Worm (Caenorhabditis elegans) whole organism, early embryonic: ENCODE data around the gene Y53G8AM.8.

Experiments
- B0310.2 ChIP-seq: sonication (generic microtip); optimal IDR thresholded peaks from 2 replicates; lab custom pipeline; 2016; ENCODE audit warnings: mild to moderate bottlenecking, missing genetic modification characterization, missing compliant biosample characterization
- F13C5.2 ChIP-seq: sonication (generic microtip); optimal IDR thresholded peaks from 2 replicates; lab custom pipeline; 2017; ENCODE audit warnings: mild to moderate bottlenecking, missing genetic modification characterization, inconsistent platforms, missing compliant biosample characterization
- aly-1 ChIP-seq: sonication (generic microtip); optimal IDR thresholded peaks from 2 replicates; lab custom pipeline; 2016; ENCODE audit warnings: missing genetic modification characterization, missing compliant biosample characterization
- ama-1 ChIP-seq: fragments of 150-350 bp; optimal IDR thresholded peaks from 2 replicates; lab custom pipeline; 2014
- ceh-13 ChIP-seq: fragments of 200-800 bp; sonication (Bioruptor generic); optimal IDR thresholded peaks from 2 replicates; lab custom pipeline; 2018; ENCODE audit warnings: mild to moderate bottlenecking, missing genetic modification characterization, missing compliant biosample characterization
- ceh-36 ChIP-seq: sonication (generic microtip); optimal IDR thresholded peaks from 2 replicates; lab custom pipeline; 2016; ENCODE audit warnings: missing genetic modification characterization, inconsistent platforms, missing compliant biosample characterization
- ets-7 ChIP-seq: sonication (generic microtip); optimal IDR thresholded peaks from 2 replicates; lab custom pipeline; 2016; ENCODE audit warnings: missing genotype, missing genetic modification characterization, missing compliant biosample characterization
- flt-1 ChIP-seq: fragments of 200-800 bp; sonication (Bioruptor generic); IDR thresholded peaks from 2 replicates; pipeline ENCODE4 v1.3.6; 2022; ENCODE audit warnings: missing genetic modification characterization, missing compliant biosample characterization
- hmbx-1 ChIP-seq: sonication (generic microtip); optimal IDR thresholded peaks from 2 replicates; lab custom pipeline; 2016; ENCODE audit warnings: mild to moderate bottlenecking, missing genetic modification characterization, missing compliant biosample characterization
- hmg-4 ChIP-seq: fragments of 200-800 bp; sonication (Bioruptor generic); optimal IDR thresholded peaks from 2 replicates; lab custom pipeline; 2018; ENCODE audit warnings: mild to moderate bottlenecking, missing genetic modification characterization, missing compliant biosample characterization
- hnd-1 ChIP-seq: sonication (generic microtip); optimal IDR thresholded peaks from 2 replicates; lab custom pipeline; 2016; ENCODE audit warnings: missing genetic modification characterization, missing compliant biosample characterization
- pes-1 ChIP-seq: fragments of 200-800 bp; sonication (Bioruptor generic); IDR thresholded peaks from 2 replicates; pipeline ENCODE4 v1.3.6; 2022; ENCODE audit warnings: missing genetic modification reagents, missing genetic modification characterization, missing compliant biosample characterization
- scrt-1 ChIP-seq: fragments of 200-800 bp; sonication (Bioruptor generic); IDR thresholded peaks from 2 replicates; pipeline ENCODE4 v1.3.6; 2022; ENCODE audit warnings: missing genetic modification characterization, missing compliant biosample characterization
- sea-1 ChIP-seq: fragments of 200-800 bp; sonication (Bioruptor generic); conservative IDR thresholded peaks from 2 replicates; pipeline ENCODE4 v1.3.6; 2022; ENCODE audit warnings: missing genetic modification characterization, missing compliant biosample characterization
- tbx-11 ChIP-seq: fragments of 200-800 bp; sonication (Bioruptor generic); IDR thresholded peaks from 2 replicates; pipeline ENCODE4 v1.3.6; 2022; ENCODE audit warnings: missing genetic modification characterization, missing compliant biosample characterization
- tbx-37 ChIP-seq: fragments of 200-800 bp; sonication (Bioruptor generic); conservative IDR thresholded peaks from 2 replicates; pipeline ENCODE4 v1.3.6; 2022; ENCODE audit warnings: missing genetic modification reagents, missing genetic modification characterization, missing compliant biosample characterization
- tra-4 ChIP-seq: sonication (generic microtip); optimal IDR thresholded peaks from 2 replicates; lab custom pipeline; 2017; ENCODE audit warnings: missing genetic modification characterization, missing compliant biosample characterization

Y53G8AM.8 gene

ce11 chrIII:3248307-3249037 is 30.0 kb downstream of the Y53G8AM.8 start, which contains the start of gene nduf-9:
Gene nduf-9, minus strand, starts transcription at chrIII:3248575.
- peak; percentile 27 for TF ChIP-seq F13C5.2 (tag; lab: Kevin White, UChicago)
- TF ChIP-seq hmbx-1 (tag; lab: Kevin White, UChicago), result no peak

- no peak for TF ChIP-seq tbx-11 (GFP tag; lab: Robert Waterston, UW)
These were observed 36.1 kb downstream of the Y53G8AM.8 start for ce11 chrIII:3242379-3242778.

ce11 chrIII:3241943-3242342 is 36.6 kb downstream of the Y53G8AM.8 start:
- TF ChIP-seq ceh-13 (GFP tag; lab: Kevin White, UChicago), result no peak
- TF ChIP-seq tbx-11 (GFP tag; lab: Robert Waterston, UW), result no peak
- no peak for TF ChIP-seq ets-7 (tag; lab: Kevin White, UChicago)
- no peak for TF ChIP-seq hmg-4 (GFP tag; lab: Kevin White, UChicago)
- TF ChIP-seq flt-1 (GFP tag; lab: Robert Waterston, UW), result no peak
- TF ChIP-seq ama-1 (lab: Kevin White, UChicago), result no peak
- no peak for TF ChIP-seq ceh-36 (tag; lab: Kevin White, UChicago)
- TF ChIP-seq tra-4 (tag; lab: Kevin White, UChicago), result no peak
- no peak for TF ChIP-seq hnd-1 (tag; lab: Kevin White, UChicago)
- TF ChIP-seq sea-1 (GFP tag; lab: Robert Waterston, UW), result no peak
- no peak for TF ChIP-seq pes-1
- TF ChIP-seq tbx-37 (GFP tag; lab: Robert Waterston, UW), result no peak
- no peak for TF ChIP-seq hmbx-1 (tag; lab: Kevin White, UChicago)
- TF ChIP-seq B0310.2 (tag; lab: Kevin White, UChicago), result no peak
- TF ChIP-seq aly-1 (tag; lab: Kevin White, UChicago), result no peak
- TF ChIP-seq F13C5.2 (tag; lab: Kevin White, UChicago), result no peak

ce11 chrIII:3241361-3241760 is 37.1 kb downstream of the Y53G8AM.8 start:
- TF ChIP-seq ceh-13 (GFP tag; lab: Kevin White, UChicago) (no peak), B0310.2 (tag; lab: Kevin White, UChicago) (no peak), ceh-36 (tag; lab: Kevin White, UChicago) (no peak), hnd-1 (tag; lab: Kevin White, UChicago) (no peak), sea-1 (GFP tag; lab: Robert Waterston, UW) (no peak), flt-1 (GFP tag; lab: Robert Waterston, UW) (no peak)

- TF ChIP-seq tra-4 (tag; lab: Kevin White, UChicago), result no peak
- TF ChIP-seq pes-1, result no peak
- TF ChIP-seq hnd-1 (tag; lab: Kevin White, UChicago), result no peak
- no peak for TF ChIP-seq ceh-13 (GFP tag; lab: Kevin White, UChicago)
- TF ChIP-seq hmbx-1 (tag; lab: Kevin White, UChicago), result no peak
These were observed 37.6 kb downstream of the Y53G8AM.8 start for ce11 chrIII:3240893-3241292.

- TF ChIP-seq flt-1 (GFP tag; lab: Robert Waterston, UW), result no peak
- no peak for TF ChIP-seq tbx-37 (GFP tag; lab: Robert Waterston, UW)
- no peak for TF ChIP-seq hnd-1 (tag; lab: Kevin White, UChicago)
- no peak for TF ChIP-seq aly-1 (tag; lab: Kevin White, UChicago)
- TF ChIP-seq pes-1, result peak; percentile 38; the same call in 1 of the 2 replicates
- no peak for TF ChIP-seq F13C5.2 (tag; lab: Kevin White, UChicago)
These were observed 45.8 kb downstream of the Y53G8AM.8 start, which contains the start of gene Y53G8AL.1 for ce11 chrIII:3232650-3233152. Gene Y53G8AL.1, plus strand, starts transcription at chrIII:3233102.

- TF ChIP-seq ets-7 (tag; lab: Kevin White, UChicago), result no peak
- TF ChIP-seq tbx-37 (GFP tag; lab: Robert Waterston, UW), result no peak
- TF ChIP-seq aly-1 (tag; lab: Kevin White, UChicago), result no peak
- no peak for TF ChIP-seq hmg-4 (GFP tag; lab: Kevin White, UChicago)
- TF ChIP-seq hmbx-1 (tag; lab: Kevin White, UChicago), result no peak
These were observed 54.4 kb downstream of the Y53G8AM.8 start for ce11 chrIII:3224102-3224501.

ce11 chrIII:3222707-3223106 is 55.8 kb downstream of the Y53G8AM.8 start:
- TF ChIP-seq F13C5.2 (tag; lab: Kevin White, UChicago), result no peak
- no peak for TF ChIP-seq hnd-1 (tag; lab: Kevin White, UChicago)
- no peak for TF ChIP-seq aly-1 (tag; lab: Kevin White, UChicago)
- no peak for TF ChIP-seq sea-1 (GFP tag; lab: Robert Waterston, UW)
- TF ChIP-seq pes-1, result no peak
- TF ChIP-seq ama-1 (lab: Kevin White, UChicago), result no peak
- no peak for TF ChIP-seq ets-7 (tag; lab: Kevin White, UChicago)
- TF ChIP-seq hmbx-1 (tag; lab: Kevin White, UChicago), result no peak
- no peak for TF ChIP-seq tra-4 (tag; lab: Kevin White, UChicago)
- no peak for TF ChIP-seq hmg-4 (GFP tag; lab: Kevin White, UChicago)
- TF ChIP-seq tbx-11 (GFP tag; lab: Robert Waterston, UW), result no peak
- no peak for TF ChIP-seq tbx-37 (GFP tag; lab: Robert Waterston, UW)
- TF ChIP-seq ceh-13 (GFP tag; lab: Kevin White, UChicago), result no peak
- TF ChIP-seq scrt-1 (GFP tag; lab: Robert Waterston, UW), result no peak
- TF ChIP-seq flt-1 (GFP tag; lab: Robert Waterston, UW), result no peak
- no peak for TF ChIP-seq ceh-36 (tag; lab: Kevin White, UChicago)
- TF ChIP-seq B0310.2 (tag; lab: Kevin White, UChicago), result no peak
